Worm (Caenorhabditis elegans) whole organism, L3 larva: ENCODE data around the gene pigt-1.

Source experiments
- R02D3.7 ChIP-seq: fragments of 150-350 bp; optimal IDR thresholded peaks from 2 replicates; lab custom pipeline; 2014; ENCODE audit warnings: missing biosample characterization, missing genetic modification characterization
- ZK546.5 ChIP-seq: sonication (generic microtip); optimal IDR thresholded peaks from 2 replicates; lab custom pipeline; 2017; ENCODE audit warnings: missing biosample characterization, missing genetic modification characterization
- aly-2 ChIP-seq: fragments of 150-350 bp; optimal IDR thresholded peaks from 2 replicates; lab custom pipeline; 2014; ENCODE audit warnings: missing biosample characterization, missing genetic modification characterization
- ama-1 ChIP-seq: fragments of 150-350 bp; optimal IDR thresholded peaks from 2 replicates; lab custom pipeline; 2018
- ceh-16 ChIP-seq: sonication (generic microtip); optimal IDR thresholded peaks from 2 replicates; lab custom pipeline; 2017; ENCODE audit warnings: missing biosample characterization, missing genetic modification characterization
- ceh-82 ChIP-seq: fragments of 150-350 bp; optimal IDR thresholded peaks from 2 replicates; lab custom pipeline; 2014; ENCODE audit warnings: missing biosample characterization, missing genetic modification characterization
- ceh-9 ChIP-seq: sonication (generic microtip); optimal IDR thresholded peaks from 2 replicates; lab custom pipeline; 2018; ENCODE audit warnings: missing biosample characterization, missing genetic modification characterization
- daf-12 ChIP-seq: fragments of 150-350 bp; optimal IDR thresholded peaks from 2 replicates; lab custom pipeline; 2014; ENCODE audit warnings: missing biosample characterization, missing genetic modification reagents, missing genetic modification characterization
- egl-5 ChIP-seq: fragments of 150-350 bp; optimal IDR thresholded peaks from 2 replicates; lab custom pipeline; 2017; ENCODE audit warnings: missing biosample characterization, missing genetic modification reagents, missing genetic modification characterization, inconsistent platforms
- elt-1 ChIP-seq: fragments of 150-350 bp; optimal IDR thresholded peaks from 2 replicates; lab custom pipeline; 2014; ENCODE audit warnings: missing biosample characterization, missing genetic modification characterization
- elt-2 ChIP-seq: sonication (generic microtip); optimal IDR thresholded peaks from 2 replicates; lab custom pipeline; 2016; ENCODE audit warnings: missing genetic modification reagents, mild to moderate bottlenecking, missing genetic modification characterization, missing compliant biosample characterization
- elt-3 ChIP-seq, 3 experiments: fragments of 150-350 bp in 1 of 3; sonication (generic microtip) in 2 of 3; optimal IDR thresholded peaks; 2 replicates in 2 of 3; 4 replicates in 1 of 3; lab custom pipeline; 2014 to 2017; ENCODE audit warnings: missing biosample characterization in 3 of 3, missing genetic modification characterization in 3 of 3
- eor-1 ChIP-seq, 2 experiments: fragments of 150-350 bp; optimal IDR thresholded peaks; 2 replicates each; lab custom pipeline; 2014 to 2018; ENCODE audit warnings: missing biosample characterization in 2 of 2, missing genetic modification characterization in 2 of 2
- fkh-2 ChIP-seq: fragments of 150-350 bp; optimal IDR thresholded peaks from 2 replicates; lab custom pipeline; 2014; ENCODE audit warnings: missing biosample characterization, missing genetic modification reagents, missing genetic modification characterization
- fos-1 ChIP-seq: fragments of 150-350 bp; optimal IDR thresholded peaks from 2 replicates; lab custom pipeline; 2014; ENCODE audit warnings: missing biosample characterization, missing genetic modification characterization
- hmg-11 ChIP-seq: sonication (generic microtip); optimal IDR thresholded peaks from 2 replicates; lab custom pipeline; 2016; ENCODE audit warnings: missing genetic modification characterization, missing compliant biosample characterization
- jun-1 ChIP-seq: fragments of 150-350 bp; optimal IDR thresholded peaks from 2 replicates; lab custom pipeline; 2014; ENCODE audit warnings: missing biosample characterization, missing genetic modification reagents, missing genetic modification characterization
- lin-15B ChIP-seq: fragments of 150-350 bp; optimal IDR thresholded peaks from 2 replicates; lab custom pipeline; 2014; ENCODE audit warnings: missing biosample characterization, missing genetic modification characterization
- lin-39 ChIP-seq: fragments of 150-350 bp; optimal IDR thresholded peaks from 2 replicates; lab custom pipeline; 2018; ENCODE audit warnings: missing biosample characterization, missing genetic modification reagents, missing genetic modification characterization
- lsy-12 ChIP-seq: sonication (generic microtip); optimal IDR thresholded peaks from 2 replicates; lab custom pipeline; 2016; ENCODE audit warnings: mild to moderate bottlenecking, missing genetic modification characterization, missing compliant biosample characterization
- mdl-1 ChIP-seq: fragments of 150-350 bp; optimal IDR thresholded peaks from 2 replicates; lab custom pipeline; 2014; ENCODE audit warnings: missing biosample characterization, missing genetic modification characterization
- mml-1 ChIP-seq: fragments of 150-350 bp; sonication (generic microtip); optimal IDR thresholded peaks from 3 replicates; lab custom pipeline; 2014; ENCODE audit warnings: missing biosample characterization, missing genetic modification characterization
- nfya-1 ChIP-seq: sonication (generic microtip); optimal IDR thresholded peaks from 2 replicates; lab custom pipeline; 2017; ENCODE audit warnings: missing genetic modification characterization, mild to moderate bottlenecking, missing compliant biosample characterization, antibody characterized with exemption, moderate library complexity; ENCODE audit not compliant: insufficient read depth
- nhr-11 ChIP-seq: fragments of 150-350 bp; optimal IDR thresholded peaks from 2 replicates; lab custom pipeline; 2014; ENCODE audit warnings: missing biosample characterization, missing genetic modification characterization
- nhr-23 ChIP-seq: fragments of 150-350 bp; optimal IDR thresholded peaks from 2 replicates; lab custom pipeline; 2014; ENCODE audit warnings: missing biosample characterization, missing genetic modification reagents, missing genetic modification characterization
- nhr-237 ChIP-seq: fragments of 150-350 bp; optimal IDR thresholded peaks from 2 replicates; lab custom pipeline; 2014; ENCODE audit warnings: missing biosample characterization, missing genetic modification characterization
- nhr-25 ChIP-seq: sonication (generic microtip); optimal IDR thresholded peaks from 2 replicates; lab custom pipeline; 2017; ENCODE audit warnings: missing biosample characterization, missing genetic modification characterization
- nhr-28 ChIP-seq: fragments of 150-350 bp; optimal IDR thresholded peaks from 2 replicates; lab custom pipeline; 2014; ENCODE audit warnings: missing biosample characterization, missing genetic modification characterization
- nhr-43 ChIP-seq: sonication (generic microtip); optimal IDR thresholded peaks from 2 replicates; lab custom pipeline; 2016; ENCODE audit warnings: mild to moderate bottlenecking, missing genetic modification characterization, missing compliant biosample characterization; ENCODE audit not compliant: poor library complexity, severe bottlenecking
- nhr-67 ChIP-seq: fragments of 150-350 bp; optimal IDR thresholded peaks from 2 replicates; lab custom pipeline; 2014; ENCODE audit warnings: missing biosample characterization, missing genetic modification characterization
- nhr-76 ChIP-seq: fragments of 150-350 bp; sonication (generic microtip); optimal IDR thresholded peaks from 5 replicates; lab custom pipeline; 2014; ENCODE audit warnings: missing biosample characterization, missing genetic modification characterization
- nhr-77 ChIP-seq: fragments of 150-350 bp; optimal IDR thresholded peaks from 2 replicates; lab custom pipeline; 2014; ENCODE audit warnings: missing biosample characterization, missing genetic modification characterization
- pha-4 ChIP-seq: fragments of 150-350 bp; optimal IDR thresholded peaks from 2 replicates; lab custom pipeline; 2014; ENCODE audit warnings: missing biosample characterization, missing genetic modification reagents, missing genetic modification characterization
- pqm-1 ChIP-seq: fragments of 150-350 bp; optimal IDR thresholded peaks from 2 replicates; lab custom pipeline; 2017; ENCODE audit warnings: missing biosample characterization, missing genetic modification characterization, inconsistent platforms
- sea-2 ChIP-seq: fragments of 150-350 bp; sonication (generic microtip); optimal IDR thresholded peaks from 4 replicates; lab custom pipeline; 2014; ENCODE audit warnings: missing biosample characterization, missing genetic modification reagents, missing genetic modification characterization
- skn-1 ChIP-seq: fragments of 150-350 bp; optimal IDR thresholded peaks from 2 replicates; lab custom pipeline; 2014; ENCODE audit warnings: missing biosample characterization, missing genetic modification characterization
- snpc-4 ChIP-seq: fragments of 150-350 bp; optimal IDR thresholded peaks from 2 replicates; lab custom pipeline; 2014; ENCODE audit warnings: missing biosample characterization, missing genetic modification characterization
- tbx-2 ChIP-seq: sonication (generic microtip); optimal IDR thresholded peaks from 2 replicates; lab custom pipeline; 2016; ENCODE audit warnings: mild to moderate bottlenecking, missing genetic modification characterization, missing compliant biosample characterization
- unc-39 ChIP-seq: sonication (generic microtip); optimal IDR thresholded peaks from 4 replicates; lab custom pipeline; 2017; ENCODE audit warnings: missing biosample characterization, missing genetic modification characterization
- unc-62 ChIP-seq: fragments of 150-350 bp; sonication (generic microtip); optimal IDR thresholded peaks from 4 replicates; lab custom pipeline; 2014; ENCODE audit warnings: missing biosample characterization, missing genetic modification reagents, missing genetic modification characterization
- zag-1 ChIP-seq: fragments of 150-350 bp; optimal IDR thresholded peaks from 2 replicates; lab custom pipeline; 2014; ENCODE audit warnings: missing biosample characterization, missing genetic modification characterization
- ztf-11 ChIP-seq: fragments of 150-350 bp; optimal IDR thresholded peaks from 2 replicates; lab custom pipeline; 2014; ENCODE audit warnings: missing biosample characterization, missing genetic modification characterization

Gene pigt-1

DNA sequence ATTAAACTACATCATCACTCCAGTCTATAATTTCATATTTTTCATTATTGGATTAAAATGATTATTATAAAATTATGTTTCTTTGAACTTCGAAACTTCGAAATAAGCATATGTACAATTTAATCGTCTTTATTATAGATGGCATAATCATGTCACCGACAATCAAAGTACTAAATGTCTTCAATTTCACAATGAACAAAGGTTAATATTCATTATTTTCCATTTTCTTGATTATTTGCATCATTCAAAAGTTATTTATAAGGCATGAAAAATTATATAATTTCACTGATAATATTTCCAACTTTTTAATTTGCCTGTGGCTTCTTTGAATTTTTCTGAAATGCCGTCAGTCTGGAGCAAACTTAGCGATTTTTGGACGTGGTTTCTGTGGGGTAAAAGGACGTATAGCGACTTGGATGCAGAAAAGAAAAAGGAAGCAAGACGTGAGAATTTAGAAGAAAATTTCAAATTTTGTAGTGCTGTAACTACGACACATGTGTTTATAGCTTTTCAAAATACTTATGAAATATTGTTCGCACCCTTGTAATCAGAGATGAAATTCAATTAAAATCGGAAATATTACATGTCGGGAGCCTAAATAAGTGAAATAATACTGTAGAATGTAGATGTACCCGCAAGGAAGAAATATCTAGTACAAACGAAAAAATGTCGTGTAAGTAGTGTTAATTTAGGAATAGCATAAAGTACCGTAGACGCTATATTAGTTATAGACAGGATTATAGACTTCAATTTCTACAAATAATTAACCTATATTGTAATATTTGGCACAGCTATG lies 2.7 kb downstream of the pigt-1 start, which contains the start of gene F17C11.13:
F17C11.13 (plus strand) TSS at position 243 of the 796 bp plus-strand sequence.
- TF ChIP-seq ama-1 (no peak), jun-1 (tag; lab: Kevin White, UChicago) (no peak), pqm-1 (tag; lab: Kevin White, UChicago) (peak; percentile 32), nhr-67 (no peak), elt-3 (tag; optimal IDR thresholded peaks at IDR 0.05; lab: Kevin White, UChicago) (no peak), eor-1 (tag; optimal IDR thresholded peaks at IDR 0.05; lab: Kevin White, UChicago) (no peak), skn-1 (tag; lab: Kevin White, UChicago) (no peak), ztf-11 (tag; lab: Kevin White, UChicago) (no peak), elt-2 (tag; lab: Kevin White, UChicago) (peak; percentile 59), nhr-76 (tag; lab: Kevin White, UChicago) (no peak), nfya-1 (tag; lab: Kevin White, UChicago) (no peak), tbx-2 (no peak), nhr-237 (no peak)

DNA sequence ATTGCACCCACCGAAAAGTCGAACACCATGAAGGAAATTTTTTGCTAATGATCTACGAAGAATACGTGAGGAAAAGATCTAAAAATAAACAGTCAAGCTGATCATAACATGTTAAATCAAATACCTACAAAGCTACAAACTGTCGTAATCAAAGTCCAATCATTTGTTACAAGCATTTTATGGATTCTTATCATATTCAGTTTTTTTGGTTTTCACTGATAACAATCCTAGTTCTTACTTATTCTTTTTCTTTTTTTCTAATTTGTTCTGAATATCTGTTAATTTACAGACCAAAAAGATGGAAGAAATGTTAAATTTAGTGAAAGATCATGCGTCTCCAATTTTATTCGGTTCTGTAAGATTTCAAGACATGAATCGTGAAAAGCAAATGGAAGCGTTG lies 3.8 kb downstream of the pigt-1 start, which contains the start of gene F17C11.6:
F17C11.6 (plus strand) TSS at position 290 of the 400 bp plus-strand sequence.
- TF ChIP-seq snpc-4 (tag; lab: Kevin White, UChicago) (no peak), elt-2 (tag; lab: Kevin White, UChicago) (peak; percentile 70), nhr-77 (tag; lab: Kevin White, UChicago) (no peak), lin-39 (tag; lab: Kevin White, UChicago) (no peak), lin-15B (tag; lab: Kevin White, UChicago) (no peak), zag-1 (tag; lab: Kevin White, UChicago) (no peak), pqm-1 (tag; lab: Kevin White, UChicago) (peak; percentile 82), lsy-12 (tag; lab: Kevin White, UChicago) (no peak), fos-1 (tag; lab: Kevin White, UChicago) (no peak), nhr-25 (tag; lab: Kevin White, UChicago) (no peak), nhr-43 (tag; lab: Kevin White, UChicago) (no peak), pha-4 (tag; lab: Kevin White, UChicago) (no peak), nhr-237 (no peak), egl-5 (tag; lab: Kevin White, UChicago) (no peak)
- TF ChIP-seq, all 47 proteins: peak for 2

DNA sequence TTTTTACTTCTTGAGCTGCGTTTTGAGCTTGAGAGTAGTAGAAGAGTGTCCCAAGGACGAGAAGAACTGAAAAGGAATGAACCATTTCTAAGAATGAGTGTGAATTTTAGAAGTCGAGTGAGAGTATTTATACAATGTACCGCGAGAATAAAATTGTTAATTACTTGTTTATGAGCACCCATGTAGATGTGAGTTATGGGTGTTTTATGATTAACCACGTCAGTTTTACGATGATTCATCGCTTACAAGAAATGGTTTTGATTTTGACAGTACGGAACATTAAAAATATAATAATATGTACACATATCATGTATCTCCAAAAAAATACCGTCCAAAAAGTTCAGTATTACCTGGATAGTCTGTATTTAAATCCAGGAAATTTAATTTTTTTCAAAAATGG lies 4.3 kb downstream of the pigt-1 start, which contains the start of gene clec-221:
clec-221 (minus strand) TSS at position 101 of the 400 bp plus-strand sequence.
- TF ChIP-seq nhr-11 (tag; lab: Kevin White, UChicago) (no peak), hmg-11 (tag; lab: Kevin White, UChicago) (no peak)

DNA sequence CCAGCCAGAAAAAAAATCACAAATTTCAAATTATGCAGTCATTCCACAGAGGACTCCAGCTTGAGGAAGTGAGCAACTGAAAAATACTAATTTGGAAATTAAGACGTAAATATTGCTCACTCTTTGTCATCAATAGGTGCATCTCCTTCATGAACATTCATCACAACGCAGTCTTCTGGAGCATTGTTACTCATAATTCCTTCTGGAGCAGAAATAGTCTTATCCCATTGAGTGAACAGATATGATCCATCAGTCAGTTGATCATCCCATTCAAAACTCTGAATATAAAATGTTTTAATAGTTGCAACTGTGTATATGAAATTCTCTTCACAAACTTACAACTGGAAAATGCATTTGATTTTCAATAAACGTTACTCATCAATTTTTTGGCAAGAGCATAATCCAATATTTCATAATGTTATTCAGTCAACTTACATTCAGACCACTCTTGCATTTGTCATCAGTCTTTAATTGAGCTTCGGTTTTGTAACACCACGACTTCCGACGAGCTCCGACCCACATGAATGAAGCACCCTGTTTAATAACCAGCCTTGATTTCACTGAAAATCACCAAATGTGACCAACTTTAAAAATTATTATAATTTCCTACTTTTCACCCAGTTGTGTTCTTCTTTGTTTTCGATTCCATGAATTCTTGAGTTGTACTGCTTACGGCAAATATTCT lies 5.0 kb downstream of the pigt-1 start:
- TF ChIP-seq pha-4 (tag; lab: Kevin White, UChicago) (peak; percentile 16), R02D3.7 (tag; lab: Kevin White, UChicago) (no peak), mdl-1 (tag; lab: Kevin White, UChicago) (no peak), unc-62 (GFP tag; lab: Kevin White, UChicago) (no peak), nhr-67 (no peak), mml-1 (tag; lab: Kevin White, UChicago) (no peak), aly-2 (tag; lab: Kevin White, UChicago) (no peak), ceh-82 (tag; lab: Kevin White, UChicago) (no peak), jun-1 (tag; lab: Kevin White, UChicago) (no peak), ceh-16 (tag; lab: Kevin White, UChicago) (no peak), daf-12 (no peak), nhr-76 (tag; lab: Kevin White, UChicago) (no peak), lin-39 (tag; lab: Kevin White, UChicago) (no peak), nfya-1 (tag; lab: Kevin White, UChicago) (no peak), nhr-23 (no peak), nhr-77 (tag; lab: Kevin White, UChicago) (no peak), egl-5 (tag; lab: Kevin White, UChicago) (no peak), ztf-11 (tag; lab: Kevin White, UChicago) (no peak), tbx-2 (peak; percentile 22), ZK546.5 (tag; lab: Kevin White, UChicago) (no peak), ceh-9 (no peak), nhr-28 (tag; lab: Kevin White, UChicago) (no peak), elt-1 (no peak), snpc-4 (tag; lab: Kevin White, UChicago) (no peak), sea-2 (GFP tag; lab: Kevin White, UChicago) (no peak), elt-2 (tag; lab: Kevin White, UChicago) (no peak), unc-39 (tag; lab: Kevin White, UChicago) (no peak), eor-1 (tag; optimal IDR thresholded peaks at IDR 0.05; lab: Kevin White, UChicago) (no peak), fkh-2 (tag; lab: Kevin White, UChicago) (no peak), zag-1 (tag; lab: Kevin White, UChicago) (no peak), lsy-12 (tag; lab: Kevin White, UChicago) (peak; percentile 36), nhr-237 (no peak), nhr-11 (tag; lab: Kevin White, UChicago) (no peak)
